Worm (Caenorhabditis elegans) whole organism, L3 larva: ENCODE data around the gene K07C5.9.

ENCODE experiments used
- aly-2 ChIP-seq: fragments of 150-350 bp; optimal IDR thresholded peaks from 2 replicates; lab custom pipeline; 2014; ENCODE audit warnings: missing biosample characterization, missing genetic modification characterization
- ama-1 ChIP-seq: fragments of 150-350 bp; optimal IDR thresholded peaks from 2 replicates; lab custom pipeline; 2018
- ceh-82 ChIP-seq: fragments of 150-350 bp; optimal IDR thresholded peaks from 2 replicates; lab custom pipeline; 2014; ENCODE audit warnings: missing biosample characterization, missing genetic modification characterization
- egl-27 ChIP-seq: sonication (generic microtip); optimal IDR thresholded peaks from 4 replicates; lab custom pipeline; 2017; ENCODE audit warnings: missing biosample characterization, missing genetic modification reagents, missing genetic modification characterization
- elt-1 ChIP-seq: fragments of 150-350 bp; optimal IDR thresholded peaks from 2 replicates; lab custom pipeline; 2014; ENCODE audit warnings: missing biosample characterization, missing genetic modification characterization
- lin-15B ChIP-seq: fragments of 150-350 bp; optimal IDR thresholded peaks from 2 replicates; lab custom pipeline; 2014; ENCODE audit warnings: missing biosample characterization, missing genetic modification characterization
- mdl-1 ChIP-seq: fragments of 150-350 bp; optimal IDR thresholded peaks from 2 replicates; lab custom pipeline; 2014; ENCODE audit warnings: missing biosample characterization, missing genetic modification characterization
- nfya-1 ChIP-seq: sonication (generic microtip); optimal IDR thresholded peaks from 2 replicates; lab custom pipeline; 2017; ENCODE audit warnings: missing genetic modification characterization, mild to moderate bottlenecking, missing compliant biosample characterization, antibody characterized with exemption, moderate library complexity; ENCODE audit not compliant: insufficient read depth
- nhr-12 ChIP-seq: fragments of 150-350 bp; optimal IDR thresholded peaks from 2 replicates; lab custom pipeline; 2014; ENCODE audit warnings: missing biosample characterization, missing genetic modification characterization
- nhr-237 ChIP-seq: fragments of 150-350 bp; optimal IDR thresholded peaks from 2 replicates; lab custom pipeline; 2014; ENCODE audit warnings: missing biosample characterization, missing genetic modification characterization
- nhr-76 ChIP-seq: fragments of 150-350 bp; sonication (generic microtip); optimal IDR thresholded peaks from 5 replicates; lab custom pipeline; 2014; ENCODE audit warnings: missing biosample characterization, missing genetic modification characterization
- nhr-77 ChIP-seq: fragments of 150-350 bp; optimal IDR thresholded peaks from 2 replicates; lab custom pipeline; 2014; ENCODE audit warnings: missing biosample characterization, missing genetic modification characterization
- skn-1 ChIP-seq: fragments of 150-350 bp; optimal IDR thresholded peaks from 2 replicates; lab custom pipeline; 2014; ENCODE audit warnings: missing biosample characterization, missing genetic modification characterization
- unc-62 ChIP-seq: fragments of 150-350 bp; sonication (generic microtip); optimal IDR thresholded peaks from 4 replicates; lab custom pipeline; 2014; ENCODE audit warnings: missing biosample characterization, missing genetic modification reagents, missing genetic modification characterization

ce11 chrV:10395173-10395766, 45.3 kb upstream of the K07C5.9 start, which contains the start of the genes col-151 and ugt-1:
- no peak for TF ChIP-seq unc-62 (GFP tag; lab: Kevin White, UChicago)
- no peak for TF ChIP-seq ceh-82
- TF ChIP-seq lin-15B (tag; lab: Kevin White, UChicago), result no peak
- no peak for TF ChIP-seq nfya-1 (tag; lab: Kevin White, UChicago)
- TF ChIP-seq skn-1 (tag; lab: Kevin White, UChicago), result no peak
- TF ChIP-seq nhr-76 (tag; lab: Kevin White, UChicago), result no peak
- no peak for TF ChIP-seq elt-1
- TF ChIP-seq nhr-77 (tag; lab: Kevin White, UChicago), result no peak
- TF ChIP-seq nhr-237, result no peak
- no peak for TF ChIP-seq mdl-1
- no peak for TF ChIP-seq aly-2 (tag; lab: Kevin White, UChicago)
- TF ChIP-seq nhr-12 (tag; lab: Kevin White, UChicago), result no peak
- no peak for TF ChIP-seq egl-27 (tag; lab: Kevin White, UChicago)
- no peak for TF ChIP-seq ama-1 (lab: Kevin White, UChicago)
